Fruit fly (Drosophila melanogaster): ENCODE data around the gene CG18404.

Gene CG18404

dm6 chr3R:30261838-30262237 lies 8.9 kb downstream of the CG18404 start (continued):
- TF ChIP-seq Met (GFP tag; optimal IDR thresholded peaks at IDR 0.05) (peak; percentile 94), CG10669 (GFP tag; optimal IDR thresholded peaks at IDR 0.05) (peak; percentile 96), CG32006 (GFP tag; optimal IDR thresholded peaks at IDR 0.05) (peak; percentile 76), CG8119 (GFP tag; IDR thresholded peaks at IDR 0.05) (peak; percentile 88), CG3032 (tag; optimal IDR thresholded peaks at IDR 0.05) (peak; percentile 98), topi (GFP tag; optimal IDR thresholded peaks at IDR 0.05) (peak; percentile 91), esn (GFP tag; optimal IDR thresholded peaks at IDR 0.05) (peak; percentile 93), CG11902 (GFP tag; optimal IDR thresholded peaks at IDR 0.05) (peak; percentile 83), CG9139 (GFP tag; optimal IDR thresholded peaks at IDR 0.05) (peak; percentile 96), fd59A (GFP tag; optimal IDR thresholded peaks at IDR 0.05) (peak; percentile 98), CG31627 (GFP tag; optimal IDR thresholded peaks at IDR 0.05) (peak; percentile 88), Eip78C (GFP tag) (peak; percentile 96), Hr38 (GFP tag; optimal IDR thresholded peaks at IDR 0.05) (no peak), Eip93F (GFP tag; optimal IDR thresholded peaks at IDR 0.05) (peak; percentile 79), eg (GFP tag; IDR thresholded peaks at IDR 0.05) (peak; percentile 72; the same call in 2 of the 3 replicates), CG11294 (GFP tag; IDR thresholded peaks at IDR 0.05) (peak; percentile 40; the same call in 1 of the 2 replicates)

dm6 chr3R:30263708-30264107 lies 10.7 kb downstream of the CG18404 start:
- TF ChIP-seq Sox102F (GFP tag; optimal IDR thresholded peaks at IDR 0.05), result no peak
- no peak for TF ChIP-seq CG11902 (GFP tag; optimal IDR thresholded peaks at IDR 0.05)
- TF ChIP-seq salr (GFP tag; optimal IDR thresholded peaks at IDR 0.05), result peak in 1 of 2 experiments; percentile 56
- TF ChIP-seq eg (GFP tag; IDR thresholded peaks at IDR 0.05), result 0 out of 3 replicates have a peak, but pooled peaks have one; percentile 44
- no peak for TF ChIP-seq CG11294 (GFP tag; IDR thresholded peaks at IDR 0.05)
- no peak for TF ChIP-seq fd85E (GFP tag; optimal IDR thresholded peaks at IDR 0.05)
- TF ChIP-seq achi (GFP tag; optimal IDR thresholded peaks at IDR 0.05), result peak; percentile 23
- TF ChIP-seq Hr38 (GFP tag; optimal IDR thresholded peaks at IDR 0.05), result no peak
- no peak for TF ChIP-seq CG6854 (GFP tag; optimal IDR thresholded peaks at IDR 0.05)
- peak; percentile 88 for TF ChIP-seq CG6163 (GFP tag; IDR thresholded peaks at IDR 0.05)
- TF ChIP-seq net (GFP tag; optimal IDR thresholded peaks at IDR 0.05), result peak; percentile 52
- peak; percentile 5 for TF ChIP-seq dac (GFP tag; optimal IDR thresholded peaks at IDR 0.05)
- no peak for TF ChIP-seq Blimp-1 (GFP tag; optimal IDR thresholded peaks at IDR 0.05)
- TF ChIP-seq CG3032 (tag; optimal IDR thresholded peaks at IDR 0.05), result peak; percentile 74
- peak; percentile 34 for TF ChIP-seq Sox14 (GFP tag; optimal IDR thresholded peaks at IDR 0.05)
- TF ChIP-seq Gug (GFP tag; IDR thresholded peaks at IDR 0.05), result peak; percentile 49; the same call in 1 of the 2 replicates
- TF ChIP-seq Smox (GFP tag; optimal IDR thresholded peaks at IDR 0.05), result peak; percentile 16
- TF ChIP-seq CG16779 (tag; optimal IDR thresholded peaks at IDR 0.05), result peak; percentile 58
- no peak for TF ChIP-seq fkh (GFP tag; optimal IDR thresholded peaks at IDR 0.05)
- peak; percentile 55 for TF ChIP-seq topi (GFP tag; optimal IDR thresholded peaks at IDR 0.05)
- TF ChIP-seq esn (GFP tag; optimal IDR thresholded peaks at IDR 0.05), result peak; percentile 56
- peak; percentile 35 for TF ChIP-seq CG6808 (GFP tag; optimal IDR thresholded peaks at IDR 0.05)
- peak; percentile 79 for TF ChIP-seq Ets96B (tag; optimal IDR thresholded peaks at IDR 0.05)
- TF ChIP-seq pdm3 (GFP tag; optimal IDR thresholded peaks at IDR 0.05), result peak; percentile 49
- peak; percentile 2 for TF ChIP-seq CG31627 (GFP tag; optimal IDR thresholded peaks at IDR 0.05)
- peak; percentile 38 for TF ChIP-seq CG34406 (GFP tag; optimal IDR thresholded peaks at IDR 0.05)
- peak; percentile 73 for TF ChIP-seq CG8119 (GFP tag; IDR thresholded peaks at IDR 0.05)
- TF ChIP-seq CG10669 (GFP tag; optimal IDR thresholded peaks at IDR 0.05), result peak; percentile 41
- TF ChIP-seq CG9139 (GFP tag; optimal IDR thresholded peaks at IDR 0.05), result peak; percentile 23
- peak; percentile 48 for TF ChIP-seq fd59A (GFP tag; optimal IDR thresholded peaks at IDR 0.05)
- TF ChIP-seq CG10631 (GFP tag; optimal IDR thresholded peaks at IDR 0.05), result peak; percentile 81
- TF ChIP-seq acj6 (GFP tag; optimal IDR thresholded peaks at IDR 0.05), result peak; percentile 66
- peak; percentile 93 for TF ChIP-seq Eip78C (GFP tag)
- TF ChIP-seq Hr39 (GFP tag; optimal IDR thresholded peaks at IDR 0.05), result no peak
- no peak for TF ChIP-seq CG6276 (GFP tag; optimal IDR thresholded peaks at IDR 0.05)
- TF ChIP-seq Ets21C (GFP tag; optimal IDR thresholded peaks at IDR 0.05), result no peak
- peak; percentile 73 for TF ChIP-seq Met (GFP tag; optimal IDR thresholded peaks at IDR 0.05)
- TF ChIP-seq cyc (GFP tag; optimal IDR thresholded peaks at IDR 0.05), result no peak
- peak; percentile 17 for TF ChIP-seq lz (GFP tag; optimal IDR thresholded peaks at IDR 0.05)
- TF ChIP-seq CG6792 (GFP tag; optimal IDR thresholded peaks at IDR 0.05), result peak; percentile 64
- peak; percentile 87 for TF ChIP-seq svp (GFP tag)
- peak; percentile 62 to 77 for TF ChIP-seq ss (GFP tag; optimal IDR thresholded peaks at IDR 0.05)
- TF ChIP-seq CG11762 (GFP tag; optimal IDR thresholded peaks at IDR 0.05; ENCODE audit: insufficient read depth), result no peak
- TF ChIP-seq Hr4 (GFP tag; optimal IDR thresholded peaks at IDR 0.05), result peak; percentile 49
- peak; percentile 61 for TF ChIP-seq spab (GFP tag; optimal IDR thresholded peaks at IDR 0.05)
